Worm (Caenorhabditis elegans) whole organism, L4 larva: ENCODE data around the gene copz-1.

Experiments
- D1046.2 ChIP-seq: fragments of 200-800 bp; sonication (Bioruptor generic); IDR thresholded peaks from 2 replicates; pipeline ENCODE4 v1.3.6; 2022; ENCODE audit warnings: missing genetic modification characterization, missing compliant biosample characterization
- F10B5.3 ChIP-seq: sonication (generic microtip); optimal IDR thresholded peaks from 2 replicates; lab custom pipeline; 2016; ENCODE audit warnings: mild to moderate bottlenecking, missing genetic modification characterization, missing compliant biosample characterization
- F26F4.8 ChIP-seq: fragments of 200-800 bp; sonication (Bioruptor generic); conservative IDR thresholded peaks from 2 replicates; pipeline ENCODE4 v1.3.6; 2022; ENCODE audit warnings: missing genetic modification characterization, missing compliant biosample characterization
- F44E2.7 ChIP-seq: fragments of 200-800 bp; sonication (Bioruptor generic); IDR thresholded peaks from 2 replicates; pipeline ENCODE4 v2.1.2; 2022; ENCODE audit warnings: missing genetic modification characterization, missing compliant biosample characterization
- F49E8.2 ChIP-seq: sonication (generic microtip); optimal IDR thresholded peaks from 2 replicates; lab custom pipeline; 2016; ENCODE audit warnings: missing compliant biosample characterization, mild to moderate bottlenecking, missing genetic modification characterization, borderline replicate concordance
- T26A8.4 ChIP-seq: fragments of 200-800 bp; sonication (Bioruptor generic); IDR thresholded peaks from 2 replicates; pipeline ENCODE4 v1.3.6; 2022; ENCODE audit warnings: missing genetic modification characterization, missing compliant biosample characterization
- Y5F2A.4 ChIP-seq: fragments of 200-800 bp; sonication (Bioruptor generic); optimal IDR thresholded peaks from 2 replicates; lab custom pipeline; 2018; ENCODE audit warnings: mild to moderate bottlenecking, missing genetic modification characterization, missing compliant biosample characterization
- ZK337.2 ChIP-seq: fragments of 200-800 bp; sonication (Bioruptor generic); IDR thresholded peaks from 2 replicates; pipeline ENCODE4 v1.3.6; 2022; ENCODE audit warnings: missing genetic modification reagents, missing genetic modification characterization, missing compliant biosample characterization
- ceh-82 ChIP-seq: sonication (generic microtip); optimal IDR thresholded peaks from 2 replicates; lab custom pipeline; 2017; ENCODE audit warnings: missing biosample characterization, missing genetic modification characterization
- ctbp-1 ChIP-seq: fragments of 200-800 bp; sonication (Bioruptor generic); IDR thresholded peaks from 2 replicates; pipeline ENCODE4 v1.3.6; 2022; ENCODE audit warnings: missing genetic modification reagents, missing genetic modification characterization, missing compliant biosample characterization
- daf-12 ChIP-seq: fragments of 150-350 bp; optimal IDR thresholded peaks from 2 replicates; lab custom pipeline; 2014; ENCODE audit warnings: missing biosample characterization, missing genetic modification reagents, missing genetic modification characterization
- daf-16 ChIP-seq, 3 experiments: sonication (generic microtip); optimal IDR thresholded peaks; 2 replicates each; lab custom pipeline; 2016 to 2017; ENCODE audit warnings: missing genetic modification characterization in 3 of 3, missing genetic modification reagents in 3 of 3, mild to moderate bottlenecking in 2 of 3, missing compliant biosample characterization in 2 of 3, missing biosample characterization in 1 of 3, moderate library complexity in 1 of 3
- daf-19 ChIP-seq: fragments of 200-800 bp; sonication (Bioruptor generic); conservative IDR thresholded peaks from 2 replicates; pipeline ENCODE4 v1.3.6; 2022; ENCODE audit warnings: missing genetic modification characterization, missing compliant biosample characterization
- daf-8 ChIP-seq: fragments of 200-800 bp; sonication (Bioruptor generic); IDR thresholded peaks from 2 replicates; pipeline ENCODE4 v1.3.6; 2022; ENCODE audit warnings: missing genetic modification characterization, missing compliant biosample characterization
- dmd-6 ChIP-seq: fragments of 200-800 bp; sonication (Bioruptor generic); IDR thresholded peaks from 2 replicates; pipeline ENCODE4 v1.3.6; 2022; ENCODE audit warnings: missing genetic modification reagents, missing genetic modification characterization, missing compliant biosample characterization
- dmd-8 ChIP-seq: fragments of 200-800 bp; sonication (Bioruptor generic); IDR thresholded peaks from 2 replicates; pipeline ENCODE4 v1.3.6; 2022; ENCODE audit warnings: missing genetic modification characterization, missing compliant biosample characterization
- dpl-1 ChIP-seq: fragments of 150-350 bp; optimal IDR thresholded peaks from 2 replicates; lab custom pipeline; 2014; ENCODE audit warnings: missing biosample characterization, missing genetic modification reagents, missing genetic modification characterization
- egl-27 ChIP-seq: sonication (generic microtip); optimal IDR thresholded peaks from 3 replicates; lab custom pipeline; 2017; ENCODE audit warnings: missing biosample characterization, missing genetic modification reagents, missing genetic modification characterization
- egl-43 ChIP-seq: fragments of 200-800 bp; sonication (Bioruptor generic); IDR thresholded peaks from 2 replicates; pipeline ENCODE4 v1.3.6; 2022; ENCODE audit warnings: missing genetic modification reagents, missing genetic modification characterization, missing compliant biosample characterization
- hif-1 ChIP-seq, 2 experiments: sonication (generic microtip); optimal IDR thresholded peaks; 2 replicates each; lab custom pipeline; 2016 to 2017; ENCODE audit warnings: missing compliant biosample characterization in 2 of 2, missing genetic modification characterization in 2 of 2, missing genetic modification reagents in 2 of 2, missing genotype in 2 of 2, mild to moderate bottlenecking in 1 of 2
- lin-1 ChIP-seq: fragments of 200-800 bp; sonication (Bioruptor generic); IDR thresholded peaks from 2 replicates; pipeline ENCODE4 v1.3.6; 2022; ENCODE audit warnings: missing genetic modification reagents, missing genetic modification characterization, missing compliant biosample characterization
- lin-15B ChIP-seq: fragments of 150-350 bp; sonication (generic microtip); optimal IDR thresholded peaks from 3 replicates; lab custom pipeline; 2014; ENCODE audit warnings: missing biosample characterization, missing genetic modification characterization
- lsy-2 ChIP-seq, 2 experiments: fragments of 150-350 bp in 1 of 2; sonication (generic microtip) in 1 of 2; optimal IDR thresholded peaks; 2 replicates each; lab custom pipeline; 2014 to 2017; ENCODE audit warnings: missing biosample characterization in 2 of 2, missing genetic modification characterization in 2 of 2
- mep-1 ChIP-seq: fragments of 150-350 bp; sonication (generic microtip); optimal IDR thresholded peaks from 3 replicates; lab custom pipeline; 2014; ENCODE audit warnings: missing biosample characterization, missing genetic modification characterization
- mxl-3 ChIP-seq: fragments of 200-800 bp; sonication (Bioruptor generic); optimal IDR thresholded peaks from 2 replicates; lab custom pipeline; 2018; ENCODE audit warnings: mild to moderate bottlenecking, missing genetic modification characterization, missing compliant biosample characterization
- nhr-10 ChIP-seq: fragments of 150-350 bp; optimal IDR thresholded peaks from 2 replicates; lab custom pipeline; 2014; ENCODE audit warnings: missing biosample characterization, missing genetic modification characterization
- nhr-11 ChIP-seq: fragments of 150-350 bp; optimal IDR thresholded peaks from 2 replicates; lab custom pipeline; 2014; ENCODE audit warnings: missing biosample characterization, missing genetic modification characterization
- nhr-237 ChIP-seq: sonication (generic microtip); optimal IDR thresholded peaks from 2 replicates; lab custom pipeline; 2017; ENCODE audit warnings: missing biosample characterization, missing genetic modification characterization
- nhr-41 ChIP-seq: fragments of 200-800 bp; sonication (Bioruptor generic); IDR thresholded peaks from 2 replicates; pipeline ENCODE4 v1.3.6; 2022; ENCODE audit warnings: missing genetic modification reagents, missing genetic modification characterization, missing compliant biosample characterization
- nhr-48 ChIP-seq: sonication (generic microtip); optimal IDR thresholded peaks from 2 replicates; lab custom pipeline; 2016; ENCODE audit warnings: mild to moderate bottlenecking, missing genetic modification characterization, missing compliant biosample characterization
- nhr-6 ChIP-seq: fragments of 150-350 bp; optimal IDR thresholded peaks from 2 replicates; lab custom pipeline; 2014; ENCODE audit warnings: missing biosample characterization, missing genetic modification characterization
- php-3 ChIP-seq: fragments of 200-800 bp; sonication (Bioruptor generic); IDR thresholded peaks from 2 replicates; pipeline ENCODE4 v1.3.6; 2022; ENCODE audit warnings: missing genetic modification reagents, missing genetic modification characterization, missing compliant biosample characterization
- pqm-1 ChIP-seq: sonication (generic microtip); optimal IDR thresholded peaks from 2 replicates; lab custom pipeline; 2017; ENCODE audit warnings: missing biosample characterization, missing genetic modification characterization
- set-16 ChIP-seq: fragments of 200-800 bp; sonication (Bioruptor generic); IDR thresholded peaks from 2 replicates; pipeline ENCODE4 v1.3.6; 2022; ENCODE audit warnings: missing genetic modification reagents, missing genetic modification characterization, missing compliant biosample characterization
- snpc-4 ChIP-seq: fragments of 150-350 bp; optimal IDR thresholded peaks from 2 replicates; lab custom pipeline; 2014; ENCODE audit warnings: missing biosample characterization, missing genetic modification characterization
- zag-1 ChIP-seq: fragments of 150-350 bp; optimal IDR thresholded peaks from 2 replicates; lab custom pipeline; 2014; ENCODE audit warnings: missing biosample characterization, missing genetic modification characterization
- zip-11 ChIP-seq: fragments of 200-800 bp; sonication (Bioruptor generic); IDR thresholded peaks from 2 replicates; pipeline ENCODE4 v1.3.6; 2022; ENCODE audit warnings: missing genetic modification characterization, missing compliant biosample characterization
- zip-2 ChIP-seq: fragments of 150-350 bp; optimal IDR thresholded peaks from 2 replicates; lab custom pipeline; 2014; ENCODE audit warnings: missing biosample characterization, missing genetic modification characterization
- ztf-11 ChIP-seq: fragments of 150-350 bp; optimal IDR thresholded peaks from 2 replicates; lab custom pipeline; 2014; ENCODE audit warnings: missing biosample characterization, missing genetic modification characterization

The copz-1 gene

ce11 chrII:10895959-10896358, 23.3 kb downstream of the copz-1 start:
- TF ChIP-seq nhr-48 (tag; lab: Kevin White, UChicago) (no peak), zip-2 (tag; lab: Kevin White, UChicago) (no peak), zip-11 (no peak), ZK337.2 (no peak), dmd-8 (GFP tag; lab: Robert Waterston, UW) (no peak), lin-1 (GFP tag; lab: Robert Waterston, UW) (no peak), nhr-10 (tag; lab: Kevin White, UChicago) (no peak), ceh-82 (tag; lab: Kevin White, UChicago) (no peak), F26F4.8 (GFP tag; lab: Robert Waterston, UW) (no peak), ctbp-1 (GFP tag; lab: Robert Waterston, UW) (no peak), nhr-41 (GFP tag; lab: Robert Waterston, UW) (no peak), egl-27 (tag; lab: Kevin White, UChicago) (no peak), D1046.2 (GFP tag; lab: Robert Waterston, UW) (no peak), dpl-1 (no peak), nhr-11 (tag; lab: Kevin White, UChicago) (no peak), daf-8 (GFP tag; lab: Robert Waterston, UW) (no peak)

DNA sequence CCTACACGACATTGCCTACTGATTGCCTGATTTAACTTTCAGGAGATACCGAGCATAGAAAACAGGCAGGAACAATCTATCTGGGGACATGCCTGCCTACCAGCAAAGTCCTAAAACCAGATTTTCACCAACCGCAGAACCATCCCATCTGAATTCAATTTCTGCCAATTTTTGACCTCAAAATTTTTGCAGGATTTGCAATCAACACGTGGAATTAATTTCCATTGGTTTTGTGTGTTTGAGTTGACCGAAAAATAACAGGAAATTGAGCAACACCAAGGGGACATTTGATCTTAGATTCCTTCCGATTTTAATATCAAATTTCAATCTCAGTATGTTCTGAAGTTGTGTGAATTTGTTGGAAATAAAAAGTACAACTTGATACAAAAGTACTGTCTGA, 26.3 kb downstream of the copz-1 start:
- TF ChIP-seq set-16 (GFP tag; lab: Robert Waterston, UW): no peak
- no peak for TF ChIP-seq nhr-6 (tag; lab: Kevin White, UChicago)
- no peak for TF ChIP-seq daf-12 (tag; lab: Kevin White, UChicago)
- no peak for TF ChIP-seq F44E2.7 (GFP tag; lab: Robert Waterston, UW)
- TF ChIP-seq daf-19 (GFP tag; lab: Robert Waterston, UW): no peak
- no peak for TF ChIP-seq ceh-82 (tag; lab: Kevin White, UChicago)
- TF ChIP-seq nhr-237: no peak
- no peak for TF ChIP-seq daf-16 (GFP tag; optimal IDR thresholded peaks at IDR 0.05; lab: Kevin White, UChicago)
- no peak for TF ChIP-seq daf-16 (tag; optimal IDR thresholded peaks at IDR 0.05; lab: Kevin White, UChicago)
- TF ChIP-seq pqm-1 (tag; lab: Kevin White, UChicago): no peak

- TF ChIP-seq F49E8.2 (no peak), dmd-6 (GFP tag; lab: Robert Waterston, UW) (no peak), snpc-4 (no peak), nhr-48 (tag; lab: Kevin White, UChicago) (no peak), php-3 (GFP tag; lab: Robert Waterston, UW) (no peak), hif-1 (tag; optimal IDR thresholded peaks at IDR 0.05; lab: Kevin White, UChicago) (no peak), mep-1 (tag; lab: Kevin White, UChicago) (no peak), nhr-41 (GFP tag; lab: Robert Waterston, UW) (no peak), zag-1 (tag; lab: Kevin White, UChicago) (no peak), lsy-2 (tag; optimal IDR thresholded peaks at IDR 0.05; lab: Kevin White, UChicago) (no peak), ztf-11 (tag; lab: Kevin White, UChicago) (no peak), nhr-6 (tag; lab: Kevin White, UChicago) (no peak), F10B5.3 (tag; lab: Kevin White, UChicago) (no peak), lin-15B (no peak), daf-12 (tag; lab: Kevin White, UChicago) (no peak), set-16 (GFP tag; lab: Robert Waterston, UW) (no peak), mxl-3 (no peak), egl-43 (GFP tag; lab: Robert Waterston, UW) (no peak), Y5F2A.4 (GFP tag; lab: Kevin White, UChicago) (no peak), T26A8.4 (no peak)
Observed at ce11 chrII:10902104-10902503, 29.4 kb downstream of the copz-1 start, which contains the start of gene gly-1. Gene gly-1, minus strand, starts transcription at chrII:10902204.
